Worm (Caenorhabditis elegans) whole organism, mixed stage, embryonic: ENCODE results near the gene T19C4.1.

ENCODE experiments used
- M03D4.4 ChIP-seq: sonication (generic microtip); optimal IDR thresholded peaks from 2 replicates; lab custom pipeline; 2017; ENCODE audit warnings: mild to moderate bottlenecking, missing genetic modification characterization, missing compliant biosample characterization
- bed-3 ChIP-seq: fragments of 200-800 bp; sonication (Bioruptor generic); optimal IDR thresholded peaks from 3 replicates; lab custom pipeline; 2018; ENCODE audit warnings: mild to moderate bottlenecking, missing genetic modification characterization, moderate library complexity, missing compliant biosample characterization
- blmp-1 ChIP-seq: fragments of 150-350 bp; optimal IDR thresholded peaks from 2 replicates; lab custom pipeline; 2014; ENCODE audit warnings: missing biosample characterization, missing genetic modification characterization
- ceh-39 ChIP-seq: fragments of 150-350 bp; optimal IDR thresholded peaks from 2 replicates; lab custom pipeline; 2014; ENCODE audit warnings: missing biosample characterization, missing genetic modification characterization
- ceh-83 ChIP-seq: fragments of 200-800 bp; sonication (Bioruptor generic); optimal IDR thresholded peaks from 2 replicates; lab custom pipeline; 2018; ENCODE audit warnings: mild to moderate bottlenecking, missing genetic modification characterization, missing compliant biosample characterization
- ces-1 ChIP-seq: fragments of 150-350 bp; optimal IDR thresholded peaks from 2 replicates; lab custom pipeline; 2014; ENCODE audit warnings: missing biosample characterization, missing genetic modification reagents, missing genetic modification characterization
- cnd-1 ChIP-seq: fragments of 200-800 bp; sonication (Bioruptor generic); optimal IDR thresholded peaks from 2 replicates; lab custom pipeline; 2018; ENCODE audit warnings: mild to moderate bottlenecking, missing genetic modification characterization, missing compliant biosample characterization
- drap-1 ChIP-seq: fragments of 200-800 bp; sonication (Bioruptor generic); optimal IDR thresholded peaks from 3 replicates; lab custom pipeline; 2018; ENCODE audit warnings: mild to moderate bottlenecking, missing genetic modification characterization, missing compliant biosample characterization
- elt-1 ChIP-seq: sonication (generic microtip); optimal IDR thresholded peaks from 2 replicates; lab custom pipeline; 2017; ENCODE audit warnings: missing genetic modification characterization, mild to moderate bottlenecking, missing compliant biosample characterization, antibody characterized with exemption, moderate library complexity, borderline replicate concordance; ENCODE audit not compliant: insufficient read depth
- elt-3 ChIP-seq: fragments of 150-350 bp; optimal IDR thresholded peaks from 2 replicates; lab custom pipeline; 2014; ENCODE audit warnings: missing biosample characterization, missing genetic modification characterization
- flh-1 ChIP-seq: fragments of 200-800 bp; sonication (Bioruptor generic); optimal IDR thresholded peaks from 2 replicates; lab custom pipeline; 2018; ENCODE audit warnings: mild to moderate bottlenecking, missing genetic modification characterization, moderate library complexity, missing compliant biosample characterization
- ham-2 ChIP-seq: fragments of 200-800 bp; sonication (Bioruptor generic); optimal IDR thresholded peaks from 2 replicates; lab custom pipeline; 2018; ENCODE audit warnings: mild to moderate bottlenecking, missing genetic modification characterization, missing compliant biosample characterization
- hlh-1 ChIP-seq: fragments of 150-350 bp; optimal IDR thresholded peaks from 2 replicates; lab custom pipeline; 2014; ENCODE audit warnings: missing biosample characterization, missing genetic modification reagents, missing genetic modification characterization
- lin-32 ChIP-seq: fragments of 200-800 bp; sonication (Bioruptor generic); optimal IDR thresholded peaks from 2 replicates; lab custom pipeline; 2018; ENCODE audit warnings: mild to moderate bottlenecking, missing genetic modification characterization, missing compliant biosample characterization
- lsy-2 ChIP-seq: fragments of 150-350 bp; optimal IDR thresholded peaks from 2 replicates; lab custom pipeline; 2014; ENCODE audit warnings: missing biosample characterization, missing genetic modification characterization
- mab-5 ChIP-seq: fragments of 150-350 bp; optimal IDR thresholded peaks from 2 replicates; lab custom pipeline; 2014; ENCODE audit warnings: missing biosample characterization, missing genetic modification characterization
- mep-1 ChIP-seq: fragments of 150-350 bp; optimal IDR thresholded peaks from 2 replicates; lab custom pipeline; 2017; ENCODE audit warnings: missing biosample characterization, missing genetic modification reagents, missing genetic modification characterization, inconsistent platforms
- mls-2 ChIP-seq: sonication (generic microtip); optimal IDR thresholded peaks from 2 replicates; lab custom pipeline; 2016; ENCODE audit warnings: mild to moderate bottlenecking, missing genetic modification characterization, moderate library complexity, missing compliant biosample characterization
- nhr-12 ChIP-seq: fragments of 150-350 bp; optimal IDR thresholded peaks from 2 replicates; lab custom pipeline; 2014; ENCODE audit warnings: missing biosample characterization, missing genetic modification characterization
- nhr-2 ChIP-seq: fragments of 150-350 bp; optimal IDR thresholded peaks from 2 replicates; lab custom pipeline; 2014; ENCODE audit warnings: missing biosample characterization, missing genetic modification characterization
- nhr-237 ChIP-seq: fragments of 150-350 bp; optimal IDR thresholded peaks from 2 replicates; lab custom pipeline; 2014; ENCODE audit warnings: missing biosample characterization, missing genetic modification characterization
- nhr-28 ChIP-seq: fragments of 150-350 bp; optimal IDR thresholded peaks from 2 replicates; lab custom pipeline; 2014; ENCODE audit warnings: missing biosample characterization, missing genetic modification characterization
- pha-4 ChIP-seq: fragments of 150-350 bp; optimal IDR thresholded peaks from 2 replicates; lab custom pipeline; 2018; ENCODE audit warnings: missing biosample characterization, missing genetic modification reagents, missing genetic modification characterization
- sem-2 ChIP-seq: fragments of 200-800 bp; sonication (Bioruptor generic); optimal IDR thresholded peaks from 2 replicates; lab custom pipeline; 2018; ENCODE audit warnings: mild to moderate bottlenecking, missing genetic modification characterization, missing compliant biosample characterization
- snpc-4 ChIP-seq: fragments of 150-350 bp; optimal IDR thresholded peaks from 2 replicates; lab custom pipeline; 2014; ENCODE audit warnings: missing biosample characterization, missing genetic modification characterization
- sptf-1 ChIP-seq: sonication (generic microtip); optimal IDR thresholded peaks from 2 replicates; lab custom pipeline; 2017; ENCODE audit warnings: mild to moderate bottlenecking, missing genetic modification characterization, moderate library complexity, missing compliant biosample characterization
- tbx-8 ChIP-seq: fragments of 200-800 bp; sonication (Bioruptor generic); optimal IDR thresholded peaks from 2 replicates; lab custom pipeline; 2018; ENCODE audit warnings: mild to moderate bottlenecking, missing genetic modification characterization, moderate library complexity, missing compliant biosample characterization
- unc-120 ChIP-seq: sonication (generic microtip); optimal IDR thresholded peaks from 2 replicates; lab custom pipeline; 2017; ENCODE audit warnings: missing genetic modification characterization, missing compliant biosample characterization; ENCODE audit not compliant: poor library complexity, severe bottlenecking
- unc-39 ChIP-seq: fragments of 150-350 bp; optimal IDR thresholded peaks from 2 replicates; lab custom pipeline; 2014; ENCODE audit warnings: missing biosample characterization, missing genetic modification characterization
- ztf-11 ChIP-seq: fragments of 150-350 bp; optimal IDR thresholded peaks from 2 replicates; lab custom pipeline; 2014; ENCODE audit warnings: missing biosample characterization, missing genetic modification characterization

The T19C4.1 gene

ce11 chrV:11122466-11122865 lies 27.0 kb upstream of the T19C4.1 start, which contains the start of gene mboa-2:
Gene mboa-2, minus strand, starts transcription at chrV:11122493.
- TF ChIP-seq nhr-237 (tag; lab: Kevin White, UChicago) (no peak), tbx-8 (GFP tag; lab: Kevin White, UChicago) (no peak), unc-120 (tag; lab: Kevin White, UChicago) (no peak), drap-1 (GFP tag; lab: Kevin White, UChicago) (no peak), cnd-1 (tag; lab: Kevin White, UChicago) (no peak), elt-3 (tag; lab: Kevin White, UChicago) (no peak), sem-2 (no peak), nhr-2 (tag; lab: Kevin White, UChicago) (no peak), bed-3 (GFP tag; lab: Kevin White, UChicago) (no peak), M03D4.4 (tag; lab: Kevin White, UChicago) (no peak), elt-1 (tag; lab: Kevin White, UChicago) (no peak), mab-5 (tag; lab: Kevin White, UChicago) (no peak), ces-1 (GFP tag; lab: Kevin White, UChicago) (no peak)

ce11 chrV:11123817-11124337 lies 25.6 kb upstream of the T19C4.1 start, which contains the start of the genes atp-5 and lmtr-3:
Gene atp-5, minus strand, starts transcription at chrV:11123867.
Gene lmtr-3, plus strand, starts transcription at chrV:11124186.
- peak; percentile 15 for TF ChIP-seq ceh-39 (tag; lab: Kevin White, UChicago)
- peak; percentile 33 for TF ChIP-seq lsy-2 (tag; lab: Kevin White, UChicago)
- peak; percentile 8 for TF ChIP-seq hlh-1
- peak; percentile 48 for TF ChIP-seq mep-1 (tag; lab: Kevin White, UChicago)
- TF ChIP-seq pha-4, result no peak
- peak; percentile 12 for TF ChIP-seq sptf-1

DNA sequence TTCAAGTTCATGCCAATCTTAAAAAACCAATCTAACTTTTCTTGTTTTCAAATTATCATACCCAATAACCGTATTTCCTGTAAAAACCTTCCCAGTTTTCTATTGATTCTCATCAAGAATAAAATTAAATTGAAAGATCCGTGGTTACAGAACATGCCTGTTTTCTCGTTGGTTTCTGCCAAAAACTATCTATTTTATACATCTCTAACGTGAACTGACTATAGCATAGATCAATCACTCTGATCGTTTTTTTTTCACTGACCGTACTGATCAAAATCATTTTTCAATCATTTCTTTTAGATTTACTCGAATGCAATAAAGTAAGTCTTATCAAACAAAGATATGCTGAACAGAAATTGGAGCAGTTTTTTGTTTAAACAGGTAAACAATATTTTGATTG lies 24.6 kb upstream of the T19C4.1 start, which contains the start of gene C06H2.2:
TSS of gene C06H2.2 (plus strand) at position 301 of the 400 bp plus-strand sequence.
- TF ChIP-seq mls-2 (tag; lab: Kevin White, UChicago) (no peak), blmp-1 (no peak), nhr-237 (tag; lab: Kevin White, UChicago) (no peak)

ce11 chrV:11127197-11127596 lies 22.3 kb upstream of the T19C4.1 start, which contains the start of gene jmjd-5:
Gene jmjd-5, plus strand, starts transcription at chrV:11127497.
- no peak for TF ChIP-seq flh-1 (GFP tag; lab: Kevin White, UChicago)
- no peak for TF ChIP-seq tbx-8 (GFP tag; lab: Kevin White, UChicago)
- no peak for TF ChIP-seq elt-3 (tag; lab: Kevin White, UChicago)
- TF ChIP-seq elt-1 (tag; lab: Kevin White, UChicago), result no peak
- TF ChIP-seq snpc-4 (tag; lab: Kevin White, UChicago), result no peak
- TF ChIP-seq nhr-28, result no peak
- no peak for TF ChIP-seq pha-4
- TF ChIP-seq nhr-12 (tag; lab: Kevin White, UChicago), result no peak
- no peak for TF ChIP-seq ces-1 (GFP tag; lab: Kevin White, UChicago)
- no peak for TF ChIP-seq unc-39 (tag; lab: Kevin White, UChicago)
- no peak for TF ChIP-seq ceh-39 (tag; lab: Kevin White, UChicago)
- TF ChIP-seq ham-2 (GFP tag; lab: Kevin White, UChicago), result no peak
- no peak for TF ChIP-seq blmp-1
- no peak for TF ChIP-seq cnd-1 (tag; lab: Kevin White, UChicago)
- TF ChIP-seq nhr-2 (tag; lab: Kevin White, UChicago), result no peak
- TF ChIP-seq drap-1 (GFP tag; lab: Kevin White, UChicago), result no peak
- no peak for TF ChIP-seq ztf-11 (tag; lab: Kevin White, UChicago)
- no peak for TF ChIP-seq hlh-1
- TF ChIP-seq M03D4.4 (tag; lab: Kevin White, UChicago), result no peak

DNA sequence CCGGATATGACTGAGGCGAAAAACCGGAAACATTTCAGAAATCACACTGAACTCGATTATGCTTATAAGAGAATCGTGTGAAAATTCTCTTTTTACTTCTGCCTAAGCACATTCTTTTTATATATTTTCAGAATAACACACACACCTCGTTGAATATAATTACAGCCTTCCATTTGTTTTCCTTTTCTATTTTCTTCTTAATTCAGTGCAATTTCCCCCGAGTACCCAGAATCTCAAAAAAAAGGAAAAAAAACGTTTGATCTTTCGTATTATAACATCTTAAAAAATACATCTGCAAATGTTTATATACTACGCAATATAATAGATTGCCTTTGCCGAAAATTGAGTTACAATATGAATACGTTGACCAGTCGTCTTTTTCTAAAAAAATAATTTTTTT lies 17.7 kb upstream of the T19C4.1 start:
- TF ChIP-seq mep-1 (tag; lab: Kevin White, UChicago), result no peak
- no peak for TF ChIP-seq lin-32
- no peak for TF ChIP-seq ceh-83 (GFP tag; lab: Kevin White, UChicago)
- TF ChIP-seq ztf-11 (tag; lab: Kevin White, UChicago), result no peak
- TF ChIP-seq mab-5 (tag; lab: Kevin White, UChicago), result no peak
- TF ChIP-seq sptf-1, result no peak
- no peak for TF ChIP-seq nhr-12 (tag; lab: Kevin White, UChicago)
- no peak for TF ChIP-seq unc-120 (tag; lab: Kevin White, UChicago)
- TF ChIP-seq drap-1 (GFP tag; lab: Kevin White, UChicago), result no peak
- no peak for TF ChIP-seq tbx-8 (GFP tag; lab: Kevin White, UChicago)
- TF ChIP-seq, all 35 proteins: peak for 0
